Worm (Caenorhabditis elegans): Measurements from ENCODE around the gene Y71H2AM.29.

Y71H2AM.29 gene

DNA sequence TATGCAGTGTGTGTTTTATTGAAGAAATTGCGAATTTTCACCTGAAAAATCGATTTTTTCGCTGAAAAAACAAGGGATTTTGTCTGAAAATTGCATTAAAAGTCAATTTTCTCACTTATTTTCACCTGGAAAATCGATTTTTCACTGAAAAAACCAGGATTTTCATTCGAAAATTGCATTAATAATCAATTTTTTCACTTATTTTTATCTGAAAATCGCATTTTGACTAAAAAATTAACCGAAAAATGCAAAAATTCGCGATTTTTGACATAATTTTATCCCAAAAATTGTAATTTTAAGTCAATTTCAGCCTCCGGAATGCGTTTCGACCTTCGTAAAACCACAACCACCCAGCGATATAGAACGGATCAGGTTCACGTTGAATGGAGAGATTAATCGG is at the start of gene Y71H2AM.29:
Y71H2AM.29 (plus strand) TSS at position 301 of the 400 bp plus-strand sequence.
- TF ChIP-seq dmd-9 (GFP tag; IDR thresholded peaks at IDR 0.05) (no peak), spr-3 (GFP tag; optimal IDR thresholded peaks at IDR 0.05) (no peak), jun-1 (tag; optimal IDR thresholded peaks at IDR 0.05) (no peak), nhr-237 (tag; optimal IDR thresholded peaks at IDR 0.05) (no peak), lsy-2 (tag; optimal IDR thresholded peaks at IDR 0.05) (no peak), mdt-29 (GFP tag; IDR thresholded peaks at IDR 0.05) (no peak), egl-27 (tag; optimal IDR thresholded peaks at IDR 0.05) (no peak), dmd-8 (GFP tag; IDR thresholded peaks at IDR 0.05) (no peak), dmd-6 (GFP tag; IDR thresholded peaks at IDR 0.05) (no peak), zfp-2 (tag; optimal IDR thresholded peaks at IDR 0.05) (no peak), lin-1 (GFP tag; IDR thresholded peaks at IDR 0.05) (no peak), snpc-4 (tag; optimal IDR thresholded peaks at IDR 0.05) (no peak)

DNA sequence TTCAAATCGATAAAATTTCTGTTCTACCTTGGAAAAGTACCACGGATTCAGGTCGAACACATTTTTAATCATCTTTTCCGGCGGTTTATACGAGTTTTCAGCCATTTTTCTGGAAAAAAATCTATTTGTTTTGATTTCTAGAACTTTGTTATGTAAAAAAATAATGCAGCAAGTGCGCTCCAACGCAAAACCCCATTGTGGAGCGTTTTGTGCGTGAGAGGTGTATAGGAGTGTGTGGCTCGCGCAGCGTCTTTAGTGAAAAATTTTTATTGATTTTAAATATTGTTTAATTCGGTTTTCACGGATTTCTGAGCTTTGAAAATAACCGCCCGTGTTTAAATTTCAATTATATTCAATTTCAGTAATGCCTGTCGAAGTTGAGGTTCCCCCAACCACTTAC is 46.7 kb upstream of the Y71H2AM.29 start, which contains the start of gene Y71H2AM.20:
Y71H2AM.20 (minus strand) TSS at position 109 of the 400 bp plus-strand sequence.
- peak; percentile 83 for TF ChIP-seq pqm-1 (tag; optimal IDR thresholded peaks at IDR 0.05)
- peak; percentile 94 for TF ChIP-seq nhr-25 (tag; optimal IDR thresholded peaks at IDR 0.05; ENCODE audit: borderline replicate concordance, insufficient read depth)
- peak; percentile 81 for TF ChIP-seq zfp-2 (tag; optimal IDR thresholded peaks at IDR 0.05)
- TF ChIP-seq nhr-11 (tag; optimal IDR thresholded peaks at IDR 0.05): peak; percentile 95
- peak; percentile 83 for TF ChIP-seq zfp-3 (GFP tag; conservative IDR thresholded peaks at IDR 0.05)
- peak; percentile 97 for TF ChIP-seq fkh-10 (GFP tag; optimal IDR thresholded peaks at IDR 0.05)
- TF ChIP-seq dpl-1 (GFP tag; optimal IDR thresholded peaks at IDR 0.05): peak; percentile 92
- TF ChIP-seq skn-1 (tag; optimal IDR thresholded peaks at IDR 0.05): no peak
- TF ChIP-seq F49E8.2 (tag; optimal IDR thresholded peaks at IDR 0.05; ENCODE audit: borderline replicate concordance): peak; percentile 76
- peak; percentile 99 for TF ChIP-seq lin-38 (GFP tag; IDR thresholded peaks at IDR 0.05)
- peak; percentile 88 for TF ChIP-seq vab-7 (GFP tag; IDR thresholded peaks at IDR 0.05)
- TF ChIP-seq dmd-6 (GFP tag; IDR thresholded peaks at IDR 0.05): peak; percentile 91
- TF ChIP-seq ceh-82 (tag; optimal IDR thresholded peaks at IDR 0.05): no peak
- TF ChIP-seq Y105C5A.15 (GFP tag; IDR thresholded peaks at IDR 0.05): no peak
- TF ChIP-seq R02D3.7 (tag; optimal IDR thresholded peaks at IDR 0.05): peak; percentile 40
- no peak for TF ChIP-seq attf-4 (tag; optimal IDR thresholded peaks at IDR 0.05)
- no peak for TF ChIP-seq madf-5 (GFP tag; IDR thresholded peaks at IDR 0.05)
- TF ChIP-seq nhr-77 (tag; optimal IDR thresholded peaks at IDR 0.05): peak; percentile 98
- peak; percentile 69 for TF ChIP-seq nhr-237 (tag; optimal IDR thresholded peaks at IDR 0.05)
- peak; percentile 77; the same call in 1 of the 2 replicates for TF ChIP-seq pha-4 (GFP tag; IDR thresholded peaks at IDR 0.05)
- peak; percentile 98 for TF ChIP-seq pha-4 (tag; optimal IDR thresholded peaks at IDR 0.05)
- peak; percentile 47; the same call in 1 of the 2 replicates for TF ChIP-seq Y48G9A.11 (GFP tag; IDR thresholded peaks at IDR 0.05)
- no peak for TF ChIP-seq Y5F2A.4 (GFP tag; optimal IDR thresholded peaks at IDR 0.05)
- TF ChIP-seq unc-62 (GFP tag; optimal IDR thresholded peaks at IDR 0.05 in 1 of 2): peak in 1 of 2 experiments; percentile 97
- TF ChIP-seq unc-62 (tag; optimal IDR thresholded peaks at IDR 0.05): no peak
- TF ChIP-seq nhr-10 (tag; optimal IDR thresholded peaks at IDR 0.05): peak; percentile 77
- TF ChIP-seq cey-2 (tag; optimal IDR thresholded peaks at IDR 0.05; ENCODE audit: borderline replicate concordance, insufficient read depth): no peak
- TF ChIP-seq Y75B8A.6 (GFP tag; IDR thresholded peaks at IDR 0.05): peak; percentile 61; the same call in 1 of the 2 replicates
- TF ChIP-seq lsy-2 (tag; optimal IDR thresholded peaks at IDR 0.05): peak; percentile 95 to 98
- TF ChIP-seq T26A8.4 (GFP tag; IDR thresholded peaks at IDR 0.05): peak; percentile 68
- TF ChIP-seq F10B5.3 (tag; optimal IDR thresholded peaks at IDR 0.05): no peak
- peak; percentile 44 for TF ChIP-seq snpc-4 (tag; optimal IDR thresholded peaks at IDR 0.05)
- no peak for TF ChIP-seq F26F4.8 (GFP tag; conservative IDR thresholded peaks at IDR 0.05)
- no peak for TF ChIP-seq ztf-11 (tag; optimal IDR thresholded peaks at IDR 0.05)
- peak; percentile 69 for TF ChIP-seq mxl-3 (GFP tag; optimal IDR thresholded peaks at IDR 0.05)
- TF ChIP-seq dve-1 (tag; optimal IDR thresholded peaks at IDR 0.05; ENCODE audit: insufficient read depth): peak; percentile 99
- peak; percentile 91 for TF ChIP-seq spr-1 (tag; optimal IDR thresholded peaks at IDR 0.05)
- TF ChIP-seq T20F7.1 (GFP tag; optimal IDR thresholded peaks at IDR 0.05): peak; percentile 91
- TF ChIP-seq aly-2 (tag; optimal IDR thresholded peaks at IDR 0.05): no peak
- TF ChIP-seq ceh-44 (GFP tag; IDR thresholded peaks at IDR 0.05): peak; percentile 45; the same call in 1 of the 2 replicates
- TF ChIP-seq daf-16 (GFP tag; optimal IDR thresholded peaks at IDR 0.05): peak in 1 of 2 experiments; percentile 75
- TF ChIP-seq daf-16 (tag; optimal IDR thresholded peaks at IDR 0.05): peak; percentile 76
- no peak for TF ChIP-seq egl-27 (tag; optimal IDR thresholded peaks at IDR 0.05)
- TF ChIP-seq rbr-2 (tag; optimal IDR thresholded peaks at IDR 0.05): peak; percentile 95

Data from whole organism, L4 larva.